Fruit fly (Drosophila melanogaster) whole organism: ENCODE data around the gene CG34256.

Experiments
- CG8478 ChIP-seq: fragments of >200 bp; optimal IDR thresholded peaks from 2 replicates; lab custom pipeline; 2018; ENCODE audit warnings: inconsistent platforms
- EcR ChIP-seq, 2 experiments: fragments of >200 bp; optimal IDR thresholded peaks; 2 replicates each; lab custom pipeline; 2017; ENCODE audit warnings: missing biosample characterization in 2 of 2, missing genetic modification characterization in 2 of 2, missing genetic modification reagents in 2 of 2
- pan ChIP-seq: fragments of >200 bp; optimal IDR thresholded peaks from 2 replicates; lab custom pipeline; 2017
- usp ChIP-seq: fragments of >200 bp; optimal IDR thresholded peaks from 2 replicates; lab custom pipeline; 2017; ENCODE audit warnings: missing biosample characterization, missing genetic modification characterization, mixed read lengths

DNA sequence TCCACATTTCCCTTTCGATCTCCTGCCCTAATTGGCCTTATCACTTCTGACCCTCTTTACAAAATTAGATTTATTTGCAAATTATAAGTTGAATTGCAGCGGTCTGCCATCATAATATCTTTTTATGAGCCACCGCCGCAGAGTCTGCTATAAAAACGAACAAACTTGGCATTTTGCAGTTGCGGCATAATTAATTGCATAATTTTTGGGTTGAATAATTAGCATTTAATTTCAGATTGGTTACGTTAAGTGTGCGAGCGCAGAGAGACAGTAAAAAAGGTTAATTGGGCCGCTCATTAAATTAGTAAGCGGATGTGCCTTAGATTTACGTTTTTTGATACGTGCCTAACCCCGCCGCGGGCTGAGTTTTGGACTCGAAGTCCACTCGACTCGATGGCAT lies 40.5 kb downstream of the CG34256 start:
- TF ChIP-seq usp (GFP tag; lab: Kevin White, UChicago), result no peak
- no peak for TF ChIP-seq EcR (GFP tag; optimal IDR thresholded peaks at IDR 0.05; lab: Kevin White, UChicago)
- no peak for TF ChIP-seq pan
- no peak for TF ChIP-seq CG8478 (lab: Kevin White, UChicago)
